Fruit fly (Drosophila melanogaster): ENCODE measurements around the gene CG14384.

CG14384 gene

dm6 chr3R:12982167-12982981, 14.9 kb upstream of the CG14384 start (continued):
- TF ChIP-seq dysf (GFP tag; IDR thresholded peaks at IDR 0.05) = peak; percentile 83
- peak; percentile 13 for TF ChIP-seq crc (GFP tag; optimal IDR thresholded peaks at IDR 0.05)
- TF ChIP-seq chif (GFP tag; optimal IDR thresholded peaks at IDR 0.05) = no peak
- peak; percentile 31 for TF ChIP-seq CG18476 (GFP tag; optimal IDR thresholded peaks at IDR 0.05)
- TF ChIP-seq Ptx1 (GFP tag; IDR thresholded peaks at IDR 0.05) = peak; percentile 64
- TF ChIP-seq CG10147 (GFP tag; optimal IDR thresholded peaks at IDR 0.05) = peak; percentile 57
- peak; percentile 91 for TF ChIP-seq sd (tag; optimal IDR thresholded peaks at IDR 0.05)
- TF ChIP-seq inv (GFP tag; IDR thresholded peaks at IDR 0.05; ENCODE audit: partially characterized antibody) = no peak
- TF ChIP-seq Meics (GFP tag; optimal IDR thresholded peaks at IDR 0.05) = peak; percentile 86
- peak; percentile 72 for TF ChIP-seq CG9437 (GFP tag; optimal IDR thresholded peaks at IDR 0.05)
- TF ChIP-seq CG18599 (GFP tag; optimal IDR thresholded peaks at IDR 0.05) = peak; percentile 81
- peak; percentile 15; the same call in 1 of the 2 replicates for TF ChIP-seq E2f2 (GFP tag; IDR thresholded peaks at IDR 0.05)
- peak; percentile 25 for TF ChIP-seq kay (GFP tag; optimal IDR thresholded peaks at IDR 0.05)
- TF ChIP-seq tgo (GFP tag; IDR thresholded peaks at IDR 0.05) = peak; percentile 43; the same call in 1 of the 3 replicates
- peak; percentile 33 for TF ChIP-seq CG2202 (tag; optimal IDR thresholded peaks at IDR 0.05)
- TF ChIP-seq Dref (GFP tag; IDR thresholded peaks at IDR 0.05) = no peak
- 0 out of 2 replicates have a peak, but pooled peaks have one; percentile 24 for TF ChIP-seq MBD-R2 (GFP tag; IDR thresholded peaks at IDR 0.05)
- TF ChIP-seq wor (GFP tag; IDR thresholded peaks at IDR 0.05) = peak; percentile 41
- no peak for TF ChIP-seq pb (GFP tag; optimal IDR thresholded peaks at IDR 0.05)
- no peak for TF ChIP-seq Neu2 (GFP tag; optimal IDR thresholded peaks at IDR 0.05; ENCODE audit: borderline replicate concordance)
- TF ChIP-seq CG7556 (GFP tag; optimal IDR thresholded peaks at IDR 0.05) = peak; percentile 75
- peak; percentile 60 for TF ChIP-seq fd96Cb (tag; optimal IDR thresholded peaks at IDR 0.05)
- peak; percentile 55 for TF ChIP-seq scrt (GFP tag; optimal IDR thresholded peaks at IDR 0.05)
- no peak for TF ChIP-seq Dbx (GFP tag; IDR thresholded peaks at IDR 0.05)
- TF ChIP-seq Nf-YC (tag; optimal IDR thresholded peaks at IDR 0.05) = peak; percentile 55
- TF ChIP-seq CG15011 (GFP tag; optimal IDR thresholded peaks at IDR 0.05) = peak; percentile 47
- no peak for TF ChIP-seq CG10959 (GFP tag; IDR thresholded peaks at IDR 0.05)
- TF ChIP-seq Usf (GFP tag; optimal IDR thresholded peaks at IDR 0.05) = peak; percentile 60
- TF ChIP-seq lbe (GFP tag; optimal IDR thresholded peaks at IDR 0.05) = peak; percentile 20
- TF ChIP-seq gce (GFP tag; IDR thresholded peaks at IDR 0.05) = no peak; the same call in 2 of the 3 replicates
- no peak for TF ChIP-seq h (optimal IDR thresholded peaks at IDR 0.05)
- peak; percentile 78 for TF ChIP-seq CG11504 (tag; optimal IDR thresholded peaks at IDR 0.05)
- peak in 1 of 2 experiments; percentile 48 for TF ChIP-seq crp (GFP tag; optimal IDR thresholded peaks at IDR 0.05)
- peak; percentile 15 for TF ChIP-seq twi (tag; optimal IDR thresholded peaks at IDR 0.05)
- peak; percentile 73 for TF ChIP-seq CG13424 (tag; optimal IDR thresholded peaks at IDR 0.05)
- TF ChIP-seq Rx (GFP tag; IDR thresholded peaks at IDR 0.05) = peak; percentile 40; the same call in 1 of the 2 replicates
- TF ChIP-seq unc-4 (GFP tag; IDR thresholded peaks at IDR 0.05; ENCODE audit: partially characterized antibody) = no peak
- peak; percentile 82 for TF ChIP-seq Dek (tag; optimal IDR thresholded peaks at IDR 0.05)
- peak; percentile 65 for TF ChIP-seq CG17359 (tag; optimal IDR thresholded peaks at IDR 0.05)
- no peak for TF ChIP-seq CG8359 (GFP tag; optimal IDR thresholded peaks at IDR 0.05; ENCODE audit: borderline replicate concordance)
- TF ChIP-seq grau (tag; optimal IDR thresholded peaks at IDR 0.05) = peak; percentile 81

All from whole organism, embryonic.